Worm (Caenorhabditis elegans): ENCODE results near the gene nphp-1.

- TF ChIP-seq aptf-3 (GFP tag; IDR thresholded peaks at IDR 0.05) (no peak), pha-4 (tag; optimal IDR thresholded peaks at IDR 0.05) (no peak), him-1 (tag; optimal IDR thresholded peaks at IDR 0.05) (no peak), lin-40 (tag; optimal IDR thresholded peaks at IDR 0.05) (no peak), snpc-1.3 (tag; optimal IDR thresholded peaks at IDR 0.05; ENCODE audit: insufficient read depth) (no peak)
Measured at ce11 chrII:10607238-10607961, 44.7 kb downstream of the nphp-1 start, which contains the start of gene ccm-3.
